Worm (Caenorhabditis elegans) whole organism, L4 larva: Measurements from ENCODE around the gene rtfo-1.

ENCODE experiments used
- ZK546.5 ChIP-seq, 2 experiments: sonication (generic microtip); optimal IDR thresholded peaks; 2 replicates each; lab custom pipeline; 2017; ENCODE audit warnings: missing biosample characterization in 2 of 2, missing genetic modification characterization in 2 of 2
- lin-39 ChIP-seq: fragments of 150-350 bp; optimal IDR thresholded peaks from 2 replicates; lab custom pipeline; 2014; ENCODE audit warnings: missing biosample characterization, missing genetic modification reagents, missing genetic modification characterization

ce11 chrV:9616130-9616529 lies 33.7 kb upstream of the rtfo-1 start:
- TF ChIP-seq ZK546.5 (tag; optimal IDR thresholded peaks at IDR 0.05; lab: Kevin White, UChicago): no peak
- no peak for TF ChIP-seq lin-39
